Worm (Caenorhabditis elegans) whole organism, late embryonic: Measurements from ENCODE around the gene zig-10.

Experiments
- F13H6.1 ChIP-seq: sonication (generic microtip); optimal IDR thresholded peaks from 2 replicates; lab custom pipeline; 2016; ENCODE audit warnings: missing genetic modification characterization, missing compliant biosample characterization
- T23F11.4 ChIP-seq: fragments of 200-800 bp; sonication (Bioruptor generic); optimal IDR thresholded peaks from 2 replicates; lab custom pipeline; 2018; ENCODE audit warnings: mild to moderate bottlenecking, missing genetic modification characterization, missing compliant biosample characterization
- Y22D7AL.16 ChIP-seq: sonication (generic microtip); optimal IDR thresholded peaks from 2 replicates; lab custom pipeline; 2016; ENCODE audit warnings: missing genetic modification characterization, missing compliant biosample characterization
- ceh-14 ChIP-seq: sonication (generic microtip); optimal IDR thresholded peaks from 2 replicates; lab custom pipeline; 2016; ENCODE audit warnings: missing genotype, missing genetic modification characterization, missing compliant biosample characterization
- ceh-2 ChIP-seq: sonication (generic microtip); optimal IDR thresholded peaks from 2 replicates; lab custom pipeline; 2016; ENCODE audit warnings: missing genotype, missing genetic modification characterization, missing compliant biosample characterization
- ceh-22 ChIP-seq: sonication (generic microtip); optimal IDR thresholded peaks from 2 replicates; lab custom pipeline; 2017; ENCODE audit warnings: missing biosample characterization, missing genetic modification characterization
- ceh-24 ChIP-seq: sonication (generic microtip); optimal IDR thresholded peaks from 2 replicates; lab custom pipeline; 2016; ENCODE audit warnings: mild to moderate bottlenecking, missing genetic modification characterization, missing compliant biosample characterization
- ceh-45 ChIP-seq: fragments of 200-800 bp; sonication (Bioruptor generic); IDR thresholded peaks from 2 replicates; pipeline ENCODE4 v1.3.6; 2022; ENCODE audit warnings: missing genetic modification reagents, missing genetic modification characterization, missing compliant biosample characterization
- ceh-48 ChIP-seq: sonication (generic microtip); optimal IDR thresholded peaks from 2 replicates; lab custom pipeline; 2016; ENCODE audit warnings: missing genetic modification characterization, inconsistent platforms, missing compliant biosample characterization
- ceh-6 ChIP-seq: fragments of 200-800 bp; sonication (Bioruptor generic); optimal IDR thresholded peaks from 2 replicates; lab custom pipeline; 2018; ENCODE audit warnings: mild to moderate bottlenecking, missing genetic modification characterization, missing compliant biosample characterization
- ceh-9 ChIP-seq: sonication (generic microtip); optimal IDR thresholded peaks from 2 replicates; lab custom pipeline; 2016; ENCODE audit warnings: mild to moderate bottlenecking, missing genetic modification characterization, inconsistent platforms, missing compliant biosample characterization
- dmd-4 ChIP-seq: sonication (generic microtip); optimal IDR thresholded peaks from 2 replicates; lab custom pipeline; 2016; ENCODE audit warnings: borderline replicate concordance, missing genetic modification characterization, missing compliant biosample characterization
- eyg-1 ChIP-seq: sonication (generic microtip); optimal IDR thresholded peaks from 2 replicates; lab custom pipeline; 2016; ENCODE audit warnings: missing genotype, missing genetic modification characterization, missing compliant biosample characterization
- fax-1 ChIP-seq: sonication (generic microtip); optimal IDR thresholded peaks from 2 replicates; lab custom pipeline; 2016; ENCODE audit warnings: missing genotype, missing genetic modification characterization, missing compliant biosample characterization
- fkh-6 ChIP-seq: sonication (generic microtip); optimal IDR thresholded peaks from 2 replicates; lab custom pipeline; 2016; ENCODE audit warnings: missing genetic modification characterization, missing compliant biosample characterization
- gmeb-2 ChIP-seq: sonication (generic microtip); optimal IDR thresholded peaks from 2 replicates; lab custom pipeline; 2016; ENCODE audit warnings: missing genetic modification characterization, inconsistent platforms, missing compliant biosample characterization
- hlh-15 ChIP-seq: sonication (generic microtip); optimal IDR thresholded peaks from 2 replicates; lab custom pipeline; 2016; ENCODE audit warnings: missing genetic modification characterization, missing compliant biosample characterization
- lin-11 ChIP-seq: fragments of 200-800 bp; sonication (Bioruptor generic); optimal IDR thresholded peaks from 2 replicates; lab custom pipeline; 2018; ENCODE audit warnings: mild to moderate bottlenecking, missing genetic modification characterization, missing compliant biosample characterization
- madf-2 ChIP-seq: sonication (generic microtip); optimal IDR thresholded peaks from 2 replicates; lab custom pipeline; 2017; ENCODE audit warnings: missing genetic modification characterization, missing compliant biosample characterization
- mec-3 ChIP-seq: sonication (generic microtip); optimal IDR thresholded peaks from 2 replicates; lab custom pipeline; 2016; ENCODE audit warnings: borderline replicate concordance, missing genetic modification characterization, missing compliant biosample characterization
- nfya-1 ChIP-seq: sonication (generic microtip); optimal IDR thresholded peaks from 2 replicates; lab custom pipeline; 2017; ENCODE audit warnings: missing genetic modification characterization, mild to moderate bottlenecking, missing compliant biosample characterization, antibody characterized with exemption, moderate library complexity
- nhr-232 ChIP-seq: sonication (generic microtip); optimal IDR thresholded peaks from 2 replicates; lab custom pipeline; 2016; ENCODE audit warnings: missing genetic modification characterization, missing compliant biosample characterization
- npax-4 ChIP-seq: sonication (generic microtip); optimal IDR thresholded peaks from 2 replicates; lab custom pipeline; 2016; ENCODE audit warnings: missing genetic modification characterization, missing compliant biosample characterization
- pat-9 ChIP-seq: fragments of 200-800 bp; sonication (Bioruptor generic); optimal IDR thresholded peaks from 2 replicates; lab custom pipeline; 2018; ENCODE audit warnings: mild to moderate bottlenecking, missing genetic modification characterization, moderate library complexity, missing compliant biosample characterization
- pha-2 ChIP-seq: sonication (generic microtip); optimal IDR thresholded peaks from 2 replicates; lab custom pipeline; 2017; ENCODE audit warnings: mild to moderate bottlenecking, missing genetic modification characterization, missing compliant biosample characterization
- pha-4 ChIP-seq: fragments of 150-350 bp; optimal IDR thresholded peaks from 2 replicates; lab custom pipeline; 2018; ENCODE audit warnings: missing biosample characterization, missing genetic modification reagents, missing genetic modification characterization
- pros-1 ChIP-seq: fragments of 150-350 bp; optimal IDR thresholded peaks from 2 replicates; lab custom pipeline; 2014; ENCODE audit warnings: missing biosample characterization, missing genetic modification reagents, missing genetic modification characterization
- ref-2 ChIP-seq: sonication (generic microtip); optimal IDR thresholded peaks from 2 replicates; lab custom pipeline; 2016; ENCODE audit warnings: missing genetic modification characterization, missing compliant biosample characterization
- rnt-1 ChIP-seq: sonication (generic microtip); optimal IDR thresholded peaks from 2 replicates; lab custom pipeline; 2016; ENCODE audit warnings: missing genetic modification characterization, missing compliant biosample characterization
- sdc-2 ChIP-seq: sonication (generic microtip); optimal IDR thresholded peaks from 2 replicates; lab custom pipeline; 2016; ENCODE audit warnings: missing genotype, missing genetic modification characterization, missing compliant biosample characterization
- sox-2 ChIP-seq: fragments of 200-800 bp; sonication (Bioruptor generic); IDR thresholded peaks from 2 replicates; pipeline ENCODE4 v1.3.6; 2022; ENCODE audit warnings: missing genetic modification reagents, missing genetic modification characterization, missing compliant biosample characterization
- sox-4 ChIP-seq: sonication (generic microtip); optimal IDR thresholded peaks from 2 replicates; lab custom pipeline; 2017; ENCODE audit warnings: mild to moderate bottlenecking, missing genetic modification characterization, inconsistent platforms, missing compliant biosample characterization
- syd-9 ChIP-seq: sonication (generic microtip); optimal IDR thresholded peaks from 2 replicates; lab custom pipeline; 2016; ENCODE audit warnings: mild to moderate bottlenecking, missing genetic modification characterization, moderate library complexity, missing compliant biosample characterization
- tbx-2 ChIP-seq: sonication (generic microtip); optimal IDR thresholded peaks from 2 replicates; lab custom pipeline; 2016; ENCODE audit warnings: missing genetic modification characterization, missing compliant biosample characterization
- unc-3 ChIP-seq, 2 experiments: fragments of 200-800 bp in 1 of 2; sonication (Bioruptor generic) in 1 of 2; sonication (generic microtip) in 1 of 2; conservative IDR thresholded peaks in 1 of 2; optimal IDR thresholded peaks in 1 of 2; 2 replicates each; pipeline versions ENCODE4 v1.3.6 to Lab custom; 2016 to 2022; ENCODE audit warnings: missing compliant biosample characterization in 2 of 2, missing genetic modification characterization in 2 of 2, missing genetic modification reagents in 1 of 2
- unc-42 ChIP-seq: sonication (generic microtip); optimal IDR thresholded peaks from 2 replicates; lab custom pipeline; 2016; ENCODE audit warnings: missing genotype, missing genetic modification characterization, missing compliant biosample characterization
- unc-55 ChIP-seq: sonication (generic microtip); optimal IDR thresholded peaks from 2 replicates; lab custom pipeline; 2017; ENCODE audit warnings: missing biosample characterization, missing genetic modification reagents, missing genetic modification characterization
- unc-86 ChIP-seq: sonication (generic microtip); optimal IDR thresholded peaks from 2 replicates; lab custom pipeline; 2016; ENCODE audit warnings: missing genetic modification characterization, missing compliant biosample characterization
- ztf-16 ChIP-seq: sonication (generic microtip); optimal IDR thresholded peaks from 2 replicates; lab custom pipeline; 2017; ENCODE audit warnings: missing genetic modification characterization, missing compliant biosample characterization

zig-10 gene

DNA sequence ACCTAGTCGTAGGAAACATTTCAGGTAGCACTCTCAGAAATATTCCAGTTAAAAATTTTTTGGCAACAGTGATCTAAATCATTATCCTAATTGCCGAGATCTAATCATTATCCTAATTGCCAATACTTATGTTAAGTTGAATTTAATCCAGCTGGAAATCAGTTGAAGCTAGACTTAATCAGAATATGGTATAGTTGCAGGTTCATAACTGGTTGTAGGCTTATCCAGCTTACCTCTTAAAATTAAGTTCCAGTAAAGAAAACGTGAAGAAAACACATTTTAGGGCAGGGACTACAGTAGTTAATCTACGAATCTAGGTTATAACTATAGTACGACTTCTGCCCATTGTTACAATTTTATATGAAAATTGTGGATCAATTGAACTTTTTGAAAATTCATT is 21.8 kb upstream of the zig-10 start (continued):
- TF ChIP-seq ceh-45 (GFP tag; lab: Robert Waterston, UW) = no peak

DNA sequence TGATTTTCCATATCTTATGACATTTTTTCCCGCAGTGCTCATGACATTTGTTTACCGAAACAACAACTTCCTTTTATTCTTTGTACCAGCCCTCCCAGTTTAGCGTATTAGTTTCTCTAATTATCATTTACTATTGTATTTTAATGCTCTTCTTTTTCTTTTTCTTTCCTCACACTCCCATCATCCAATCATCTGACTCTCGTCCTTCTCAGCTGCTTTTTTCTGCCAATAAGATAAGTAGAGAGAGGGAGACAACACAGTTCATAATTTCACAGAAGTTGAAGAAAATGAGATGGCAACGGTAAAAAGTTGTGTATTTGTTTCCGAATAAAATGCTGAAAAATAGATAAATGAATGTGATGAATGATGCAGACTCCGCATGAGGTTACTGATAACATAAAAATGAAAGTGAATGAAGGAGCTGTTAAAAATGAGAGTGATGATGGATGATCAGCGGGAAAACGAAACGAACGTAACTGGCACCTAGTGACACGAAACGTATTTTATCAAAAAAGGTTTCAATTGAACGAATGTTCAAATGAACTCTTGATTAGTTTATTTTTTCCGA is 21.0 kb upstream of the zig-10 start:
- TF ChIP-seq ceh-22 (tag; lab: Kevin White, UChicago) = no peak
- no peak for TF ChIP-seq tbx-2 (tag; lab: Kevin White, UChicago)
- TF ChIP-seq pros-1 (tag; lab: Kevin White, UChicago) = no peak
- TF ChIP-seq npax-4 (tag; lab: Kevin White, UChicago) = no peak
- no peak for TF ChIP-seq ceh-48 (tag; lab: Kevin White, UChicago)
- TF ChIP-seq sox-4 (tag; lab: Kevin White, UChicago) = no peak
- no peak for TF ChIP-seq nhr-232 (tag; lab: Kevin White, UChicago)
- TF ChIP-seq unc-55 (GFP tag; lab: Kevin White, UChicago) = no peak
- TF ChIP-seq F13H6.1 (tag; lab: Kevin White, UChicago) = no peak
- no peak for TF ChIP-seq pat-9
- no peak for TF ChIP-seq Y22D7AL.16 (tag; lab: Kevin White, UChicago)
- TF ChIP-seq ceh-14 = no peak
- TF ChIP-seq eyg-1 (tag; lab: Kevin White, UChicago) = no peak
- no peak for TF ChIP-seq T23F11.4 (GFP tag; lab: Kevin White, UChicago)
- TF ChIP-seq ztf-16 = no peak
- TF ChIP-seq madf-2 (tag; lab: Kevin White, UChicago) = no peak
- no peak for TF ChIP-seq ceh-24 (tag; lab: Kevin White, UChicago)
- no peak for TF ChIP-seq pha-2
- no peak for TF ChIP-seq ceh-2 (tag; lab: Kevin White, UChicago)
- TF ChIP-seq ceh-9 (tag; lab: Kevin White, UChicago) = no peak

DNA sequence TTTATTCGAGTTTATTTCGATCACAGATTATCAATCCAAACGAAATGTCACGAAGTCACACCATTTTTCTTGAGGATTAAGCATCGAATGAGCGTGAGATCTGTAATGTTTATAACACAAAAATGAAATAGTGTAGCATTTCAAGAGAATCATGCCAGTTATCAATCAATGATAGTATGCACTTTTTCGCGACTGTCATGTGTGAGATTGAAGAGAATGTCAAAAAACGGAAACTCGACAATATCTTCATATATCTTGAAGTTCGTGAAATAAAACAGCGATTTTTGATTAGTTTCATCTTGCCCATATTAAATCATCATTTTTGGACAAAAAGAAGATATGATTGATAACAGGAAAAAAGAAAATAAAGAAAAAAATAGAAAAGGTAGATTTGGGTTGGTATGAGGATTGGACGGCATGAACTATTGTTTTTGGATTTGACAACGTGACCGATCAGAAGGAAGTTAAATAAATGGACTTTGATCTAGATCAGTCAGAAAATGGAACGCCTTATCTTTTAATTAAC is 19.4 kb upstream of the zig-10 start:
- TF ChIP-seq gmeb-2 (no peak), ref-2 (tag; lab: Kevin White, UChicago) (no peak), mec-3 (no peak), rnt-1 (tag; lab: Kevin White, UChicago) (no peak), nhr-232 (tag; lab: Kevin White, UChicago) (no peak), lin-11 (tag; lab: Kevin White, UChicago) (no peak), ceh-6 (GFP tag; lab: Kevin White, UChicago) (no peak), eyg-1 (tag; lab: Kevin White, UChicago) (no peak), dmd-4 (tag; lab: Kevin White, UChicago) (no peak), madf-2 (tag; lab: Kevin White, UChicago) (no peak), fax-1 (tag; lab: Kevin White, UChicago) (no peak), nfya-1 (tag; lab: Kevin White, UChicago) (no peak), syd-9 (no peak)
- TF ChIP-seq, all 69 proteins: peak for 0

DNA sequence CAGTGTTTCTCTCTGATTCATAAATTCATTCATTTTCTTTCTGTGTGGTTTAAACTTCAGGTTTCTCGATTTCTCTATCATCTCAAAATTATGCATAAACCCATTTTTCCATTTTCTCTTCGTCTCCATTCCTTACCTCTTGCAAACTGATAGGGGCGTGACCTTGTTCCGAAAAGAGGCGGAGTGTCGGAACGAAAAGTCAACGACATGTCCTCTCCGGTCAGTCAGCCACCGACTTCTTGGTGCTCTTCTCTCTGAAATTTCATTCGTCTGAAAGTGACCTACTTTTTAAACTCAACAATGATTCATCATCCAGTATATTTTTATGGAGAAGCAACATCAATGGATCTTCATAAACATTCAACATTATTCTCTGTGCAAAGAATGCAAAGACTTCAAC is 17.6 kb upstream of the zig-10 start, which contains the start of gene F58F12.12:
TSS of gene F58F12.12 (plus strand) at position 301 of the 400 bp plus-strand sequence.
- no peak for TF ChIP-seq F13H6.1 (tag; lab: Kevin White, UChicago)
- TF ChIP-seq pha-4 (tag; lab: Kevin White, UChicago) = no peak
- TF ChIP-seq sox-2 (GFP tag; lab: Robert Waterston, UW) = no peak
- TF ChIP-seq sdc-2 = no peak
- no peak for TF ChIP-seq unc-86 (tag; lab: Kevin White, UChicago)
- TF ChIP-seq fax-1 (tag; lab: Kevin White, UChicago) = no peak
- TF ChIP-seq unc-3 (GFP tag; conservative IDR thresholded peaks at IDR 0.05; lab: Robert Waterston, UW) = no peak
- no peak for TF ChIP-seq unc-3 (tag; optimal IDR thresholded peaks at IDR 0.05; lab: Kevin White, UChicago)
- TF ChIP-seq ztf-16 = no peak
- TF ChIP-seq hlh-15 (tag; lab: Kevin White, UChicago) = no peak
- TF ChIP-seq syd-9 = no peak
- no peak for TF ChIP-seq ceh-6 (GFP tag; lab: Kevin White, UChicago)
- no peak for TF ChIP-seq unc-42 (tag; lab: Kevin White, UChicago)
- no peak for TF ChIP-seq fkh-6 (tag; lab: Kevin White, UChicago)
- no peak for TF ChIP-seq unc-55 (GFP tag; lab: Kevin White, UChicago)
- TF ChIP-seq, all 69 proteins: peak for 0
